Worm (Caenorhabditis elegans): Measurements from ENCODE around the gene clec-156.

Gene clec-156

DNA sequence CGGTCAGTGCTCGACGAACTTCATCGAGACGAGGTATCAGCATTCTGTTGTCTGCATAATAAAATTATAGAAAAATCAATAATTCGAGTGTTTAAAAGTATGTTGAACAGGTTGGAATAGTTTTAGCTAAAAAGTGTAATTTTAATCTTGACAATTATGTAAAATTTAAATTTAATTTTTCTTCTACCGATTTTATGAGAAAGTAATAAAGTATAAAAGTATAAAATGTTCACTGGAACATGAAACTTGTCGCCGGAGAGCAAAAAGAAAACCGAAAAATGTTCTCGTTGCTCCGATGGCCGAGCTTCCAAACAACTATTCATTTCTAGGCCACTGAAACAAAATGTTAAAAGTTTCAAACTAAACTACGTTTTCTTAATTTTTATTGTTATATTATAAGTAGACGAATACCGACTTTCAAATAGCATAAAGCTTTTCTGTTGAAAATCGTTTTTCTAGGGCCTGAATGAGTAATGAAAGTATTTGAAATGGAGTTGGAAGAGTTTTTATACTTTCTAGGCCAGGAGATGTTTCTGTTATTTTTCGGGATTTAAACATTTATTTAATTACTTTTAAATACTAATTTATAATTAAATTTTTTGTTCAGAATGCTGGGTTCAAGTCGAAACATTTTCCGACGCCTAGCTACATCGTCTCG lies 19.8 kb upstream of the clec-156 start, which contains the start of the genes C35D10.10 and C35D10.5:
Gene C35D10.10, minus strand, starts transcription at position 51 of the 658 bp plus-strand sequence.
Gene C35D10.5, plus strand, starts transcription at position 608 of the 658 bp plus-strand sequence.
- TF ChIP-seq dao-5 (tag; optimal IDR thresholded peaks at IDR 0.05) (no peak), W03F9.2 (tag; optimal IDR thresholded peaks at IDR 0.05) (no peak), him-1 (tag; optimal IDR thresholded peaks at IDR 0.05) (no peak)

DNA sequence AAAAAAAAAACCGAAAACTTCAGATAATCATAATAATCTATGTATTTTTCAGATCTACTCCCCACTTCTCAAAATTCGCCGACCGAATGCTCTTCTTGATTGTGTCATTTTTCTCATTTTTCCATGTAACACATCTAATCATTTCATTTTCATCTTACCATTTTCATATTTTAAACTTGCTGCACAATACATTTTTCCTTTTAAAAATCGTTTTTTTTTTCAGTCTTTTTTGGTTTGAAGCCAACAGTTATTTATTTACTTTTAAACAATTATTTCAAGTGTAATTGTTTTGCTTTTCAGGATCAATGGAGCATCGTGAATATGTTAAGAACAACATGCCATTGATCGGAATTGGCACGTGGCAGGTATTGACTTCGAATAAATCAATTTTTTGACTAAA lies 17.0 kb upstream of the clec-156 start, which contains the start of gene C35D10.6:
Gene C35D10.6, plus strand, starts transcription at position 301 of the 400 bp plus-strand sequence.
- no peak for TF ChIP-seq dao-5 (tag; optimal IDR thresholded peaks at IDR 0.05)

DNA sequence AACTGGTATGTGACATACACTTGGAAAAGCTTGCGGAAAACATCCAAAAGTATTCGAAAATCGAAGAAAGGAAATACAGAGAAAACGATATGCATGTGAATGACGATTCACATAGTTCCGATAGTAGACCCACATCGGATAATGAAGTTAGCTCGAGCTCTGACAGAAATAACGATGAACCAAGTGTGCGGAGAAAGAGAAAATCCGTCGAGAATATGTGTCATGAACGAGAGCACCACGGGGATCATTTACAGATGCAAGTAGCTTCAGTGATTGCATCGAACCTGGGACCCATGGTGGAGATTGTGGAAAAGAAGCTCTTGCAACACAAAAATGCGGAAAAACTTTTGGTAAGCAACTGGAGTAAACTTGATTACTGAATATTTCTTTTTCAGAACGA lies 14.9 kb upstream of the clec-156 start:
- TF ChIP-seq him-1 (tag; optimal IDR thresholded peaks at IDR 0.05) (no peak), dao-5 (tag; optimal IDR thresholded peaks at IDR 0.05) (no peak), W03F9.2 (tag; optimal IDR thresholded peaks at IDR 0.05) (no peak)

DNA sequence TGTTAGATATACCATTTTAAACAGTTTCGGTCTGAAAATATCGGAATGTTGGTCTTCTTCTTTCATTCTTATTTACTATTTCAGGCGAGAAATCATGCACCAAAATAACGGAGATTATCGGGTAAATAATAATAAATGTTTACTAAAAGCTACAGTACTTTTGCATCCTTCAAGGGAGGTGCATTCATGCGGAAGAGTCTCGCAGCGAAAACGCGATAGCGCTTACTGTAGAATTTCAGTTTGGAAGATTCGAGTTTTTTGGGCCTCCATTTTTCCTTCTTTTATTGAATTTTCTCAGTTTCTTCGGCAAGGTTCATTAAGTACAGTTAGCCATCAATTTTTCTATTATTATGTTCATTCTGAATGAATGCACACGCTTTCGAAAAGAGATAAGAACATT lies 14.0 kb upstream of the clec-156 start, which contains the start of gene C35D10.7:
Gene C35D10.7, plus strand, starts transcription at position 85 of the 400 bp plus-strand sequence.
- TF ChIP-seq dao-5 (tag; optimal IDR thresholded peaks at IDR 0.05), result no peak
- no peak for TF ChIP-seq him-1 (tag; optimal IDR thresholded peaks at IDR 0.05)
- TF ChIP-seq W03F9.2 (tag; optimal IDR thresholded peaks at IDR 0.05), result no peak

DNA sequence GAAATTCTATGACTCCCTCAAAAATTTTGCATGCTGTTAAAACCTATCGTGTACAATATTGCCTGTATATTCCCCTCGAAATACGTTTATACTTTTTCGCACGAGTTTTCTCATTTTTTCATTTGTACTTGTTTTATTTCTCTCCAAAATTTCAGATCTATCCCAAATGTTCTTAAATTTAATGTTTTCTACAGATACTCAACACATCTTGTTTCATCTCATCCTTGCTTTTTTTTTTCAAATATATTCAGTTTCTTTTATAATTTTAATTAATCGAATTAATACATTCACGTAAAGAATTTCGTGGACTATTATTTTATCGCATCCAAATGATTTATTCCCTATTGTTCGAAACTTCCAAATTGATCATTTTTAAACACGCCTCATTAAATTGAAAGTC lies 12.8 kb upstream of the clec-156 start, which contains the start of gene C35D10.8:
Gene C35D10.8, plus strand, starts transcription at position 301 of the 400 bp plus-strand sequence.
- TF ChIP-seq W03F9.2 (tag; optimal IDR thresholded peaks at IDR 0.05) (no peak), him-1 (tag; optimal IDR thresholded peaks at IDR 0.05) (no peak), dao-5 (tag; optimal IDR thresholded peaks at IDR 0.05) (no peak)

DNA sequence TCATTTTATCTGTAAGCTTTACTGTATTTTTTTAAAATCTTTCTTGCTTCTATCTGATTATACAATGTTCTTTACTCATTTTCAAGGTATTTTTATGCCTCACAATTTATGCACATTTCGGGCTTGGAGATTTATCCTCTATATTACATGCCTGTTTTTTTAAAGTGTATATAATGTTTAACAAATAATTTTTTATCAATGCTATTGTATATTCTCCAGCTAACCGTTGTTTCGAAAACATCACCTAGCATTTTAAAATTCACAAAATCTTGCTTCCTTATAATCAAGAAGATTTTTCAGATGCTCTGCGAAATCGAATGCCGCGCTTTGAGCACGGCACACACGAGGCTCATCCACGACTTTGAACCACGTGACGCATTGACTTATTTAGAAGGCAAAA lies 10.0 kb upstream of the clec-156 start, which contains the start of gene ced-4:
Gene ced-4, plus strand, starts transcription at position 301 of the 400 bp plus-strand sequence.
- TF ChIP-seq W03F9.2 (tag; optimal IDR thresholded peaks at IDR 0.05) (no peak), him-1 (tag; optimal IDR thresholded peaks at IDR 0.05) (no peak), dao-5 (tag; optimal IDR thresholded peaks at IDR 0.05) (no peak)

DNA sequence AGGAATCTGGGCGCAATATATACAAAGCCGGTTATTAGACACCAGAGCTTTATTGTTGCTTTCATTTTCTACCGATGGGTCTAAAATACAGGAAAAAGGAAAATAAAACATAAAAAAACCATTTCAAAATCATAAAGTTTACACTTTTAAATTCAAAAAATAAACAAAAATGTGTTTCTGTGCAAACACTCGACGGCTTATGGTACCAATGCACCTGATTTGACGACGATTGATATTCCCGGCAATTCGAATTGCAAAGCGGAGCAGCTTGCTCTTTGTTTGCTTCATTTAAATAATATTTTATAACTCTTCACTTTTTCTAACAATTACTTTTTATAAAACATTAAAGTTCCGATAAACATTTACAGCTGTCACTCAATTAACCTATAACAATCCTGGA lies 8.1 kb upstream of the clec-156 start, which contains the start of gene F26A1.1:
Gene F26A1.1, plus strand, starts transcription at position 369 of the 400 bp plus-strand sequence.
- TF ChIP-seq dao-5 (tag; optimal IDR thresholded peaks at IDR 0.05) (no peak), W03F9.2 (tag; optimal IDR thresholded peaks at IDR 0.05) (peak; percentile 73)

DNA sequence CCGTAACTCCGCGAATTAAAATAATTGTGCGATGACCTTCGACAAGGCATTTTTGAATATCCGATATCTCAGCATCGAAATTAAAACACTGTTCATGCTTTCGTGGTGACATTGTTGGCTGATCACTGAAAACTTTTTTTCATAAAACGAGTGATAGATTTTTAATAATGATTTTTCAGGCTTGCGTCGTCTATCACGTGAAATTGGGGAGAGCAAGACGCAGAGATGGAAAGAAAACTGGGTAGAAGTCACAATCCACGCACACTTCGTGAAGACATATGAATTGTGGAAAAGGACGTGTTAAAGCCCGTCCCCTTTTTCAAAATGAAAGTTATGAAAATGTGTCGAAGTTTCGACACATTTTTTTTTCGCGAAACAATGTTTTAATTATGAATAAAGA lies 7.7 kb upstream of the clec-156 start, which contains the start of gene nonu-1:
Gene nonu-1, minus strand, starts transcription at position 169 of the 400 bp plus-strand sequence.
- TF ChIP-seq W03F9.2 (tag; optimal IDR thresholded peaks at IDR 0.05), result no peak
- TF ChIP-seq him-1 (tag; optimal IDR thresholded peaks at IDR 0.05), result no peak
- no peak for TF ChIP-seq dao-5 (tag; optimal IDR thresholded peaks at IDR 0.05)

DNA sequence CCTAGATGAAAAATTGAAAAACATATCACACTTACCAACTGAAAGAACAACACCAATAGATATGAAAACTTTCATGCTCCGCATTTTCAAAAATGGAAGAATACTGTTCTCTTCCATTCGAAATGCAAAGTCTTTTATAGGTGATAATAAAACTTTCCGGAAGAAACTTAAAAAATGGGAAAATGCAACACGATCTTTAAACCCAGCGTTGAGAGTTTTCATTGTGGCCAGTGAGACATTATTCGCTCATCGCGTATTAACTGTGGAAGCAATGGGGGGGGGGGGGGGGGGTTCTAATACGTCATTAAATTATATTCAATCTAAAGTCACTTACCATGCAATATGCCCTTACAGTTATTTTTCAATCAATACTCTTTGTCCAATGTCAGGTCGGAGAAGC lies 2.3 kb upstream of the clec-156 start, which contains the start of the genes clec-157 and fkh-5:
Gene clec-157, minus strand, starts transcription at position 101 of the 400 bp plus-strand sequence.
Gene fkh-5, plus strand, starts transcription at position 336 of the 400 bp plus-strand sequence.
- TF ChIP-seq dao-5 (tag; optimal IDR thresholded peaks at IDR 0.05) (no peak), him-1 (tag; optimal IDR thresholded peaks at IDR 0.05) (no peak), W03F9.2 (tag; optimal IDR thresholded peaks at IDR 0.05) (no peak)

DNA sequence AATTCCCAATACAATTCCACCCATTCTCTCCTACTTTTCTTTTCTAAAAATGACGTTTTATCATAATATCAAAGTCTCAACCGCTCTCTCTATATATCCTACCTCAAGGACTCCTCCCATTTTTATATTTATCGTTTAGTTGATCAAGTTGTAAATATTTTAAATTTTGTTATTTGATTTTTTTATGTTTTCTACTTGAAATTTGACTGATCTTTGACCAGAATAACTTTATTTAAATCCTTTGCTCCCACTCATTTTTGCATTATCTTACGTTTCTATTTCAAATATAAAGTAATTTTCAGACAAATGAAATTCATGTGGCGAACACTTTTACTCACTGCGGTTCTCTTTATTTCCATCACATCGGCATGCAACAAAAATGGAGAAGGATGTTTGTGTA lies 4.6 kb downstream of the clec-156 start, which contains the start of the genes acbp-7 and F26A1.19:
Gene acbp-7, plus strand, starts transcription at position 301 of the 400 bp plus-strand sequence.
Gene F26A1.19, plus strand, starts transcription at position 303 of the 400 bp plus-strand sequence.
- no peak for TF ChIP-seq W03F9.2 (tag; optimal IDR thresholded peaks at IDR 0.05)
- TF ChIP-seq him-1 (tag; optimal IDR thresholded peaks at IDR 0.05), result no peak
- TF ChIP-seq dao-5 (tag; optimal IDR thresholded peaks at IDR 0.05), result no peak

DNA sequence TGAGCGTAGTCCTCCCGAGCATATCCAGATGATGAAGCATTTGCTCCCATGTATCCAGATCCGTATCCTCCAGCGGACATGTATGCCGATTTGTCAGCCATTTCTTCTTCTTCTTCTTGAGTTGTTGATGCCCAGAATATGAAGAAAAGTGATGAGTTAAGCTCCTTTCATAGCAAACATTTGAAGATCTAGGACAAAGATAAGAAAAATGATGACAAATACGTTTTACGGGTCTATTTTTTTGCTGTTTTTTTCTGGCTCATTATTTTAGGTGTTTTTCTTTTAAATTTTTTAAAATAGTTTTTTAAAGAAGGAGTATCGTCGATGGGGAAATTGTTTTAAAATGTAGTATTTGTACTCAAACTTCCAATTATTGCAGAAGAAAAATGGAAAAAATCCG lies 11.9 kb downstream of the clec-156 start, which contains the start of gene nspd-9:
Gene nspd-9, minus strand, starts transcription at position 101 of the 400 bp plus-strand sequence.
- TF ChIP-seq him-1 (tag; optimal IDR thresholded peaks at IDR 0.05) (no peak), W03F9.2 (tag; optimal IDR thresholded peaks at IDR 0.05) (no peak), dao-5 (tag; optimal IDR thresholded peaks at IDR 0.05) (no peak)

DNA sequence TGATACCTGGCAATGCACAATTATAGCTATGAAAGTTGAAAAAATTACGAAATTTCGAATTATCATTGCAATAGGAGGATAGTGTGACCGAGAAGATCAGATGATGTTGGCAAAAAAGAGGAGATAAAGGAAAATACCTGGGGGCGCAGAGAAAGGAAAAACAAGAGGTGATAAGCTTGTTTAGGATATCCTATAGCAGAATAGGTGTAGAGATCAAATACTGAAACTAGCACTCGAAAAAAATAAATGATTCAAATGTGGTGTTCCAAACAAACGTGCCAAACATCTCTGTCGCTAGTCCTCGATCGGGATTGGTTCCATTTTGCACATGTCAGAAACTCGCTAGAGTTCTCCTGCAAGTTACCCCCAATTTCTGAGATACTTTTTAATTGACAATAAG lies 12.6 kb downstream of the clec-156 start, which contains the start of gene F26A1.9:
Gene F26A1.9, minus strand, starts transcription at position 101 of the 400 bp plus-strand sequence.
- TF ChIP-seq W03F9.2 (tag; optimal IDR thresholded peaks at IDR 0.05), result no peak
- TF ChIP-seq dao-5 (tag; optimal IDR thresholded peaks at IDR 0.05), result no peak
- no peak for TF ChIP-seq him-1 (tag; optimal IDR thresholded peaks at IDR 0.05)

DNA sequence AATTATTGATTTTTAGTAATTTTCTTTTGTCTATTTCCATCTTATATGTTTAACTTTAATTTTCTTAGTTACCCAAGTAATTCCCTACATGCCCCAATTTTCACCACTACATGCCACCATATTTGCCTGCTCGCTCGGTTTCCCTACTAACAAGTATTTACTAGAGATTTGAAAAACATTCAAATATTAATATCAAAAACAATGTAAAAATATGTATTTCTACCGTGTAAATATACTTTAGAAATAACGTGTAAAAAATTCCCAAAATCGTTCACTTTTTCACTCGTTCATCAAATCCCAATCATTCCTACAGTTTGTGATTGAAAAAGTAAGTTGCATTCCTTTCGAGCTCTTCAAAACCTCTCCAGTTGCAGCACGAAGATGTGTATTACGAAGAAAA lies 15.5 kb downstream of the clec-156 start, which contains the start of gene F26A1.3:
Gene F26A1.3, plus strand, starts transcription at position 301 of the 400 bp plus-strand sequence.
- TF ChIP-seq W03F9.2 (tag; optimal IDR thresholded peaks at IDR 0.05) (no peak), dao-5 (tag; optimal IDR thresholded peaks at IDR 0.05) (no peak), him-1 (tag; optimal IDR thresholded peaks at IDR 0.05) (no peak)

DNA sequence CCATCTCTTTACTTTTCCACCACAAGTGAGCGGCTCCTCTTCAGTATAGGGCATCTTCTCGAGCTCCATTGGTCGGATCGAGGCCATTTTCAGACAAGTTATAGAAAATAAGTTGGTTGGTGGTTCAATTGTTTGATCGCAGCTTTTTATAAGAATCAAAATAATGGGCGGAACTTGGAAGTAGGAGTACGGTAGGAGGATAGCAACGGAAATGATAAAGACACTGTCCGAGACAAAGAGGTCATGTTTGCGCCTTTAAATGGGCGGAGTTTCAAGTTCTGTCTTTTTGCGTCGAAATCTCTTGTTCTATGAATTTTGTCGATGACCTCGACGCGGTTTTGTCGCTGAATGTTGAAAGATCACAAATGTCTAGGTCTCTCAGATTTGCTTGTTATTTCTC lies 19.9 kb downstream of the clec-156 start, which contains the start of gene F26A1.8:
Gene F26A1.8, minus strand, starts transcription at position 101 of the 400 bp plus-strand sequence.
- TF ChIP-seq him-1 (tag; optimal IDR thresholded peaks at IDR 0.05) (no peak), W03F9.2 (tag; optimal IDR thresholded peaks at IDR 0.05) (no peak), dao-5 (tag; optimal IDR thresholded peaks at IDR 0.05) (no peak)
